Fruit fly (Drosophila melanogaster) whole organism: Measurements from ENCODE around the gene svp.

Experiments used
- CG8478 ChIP-seq: fragments of >200 bp; optimal IDR thresholded peaks from 2 replicates; lab custom pipeline; 2018; ENCODE audit warnings: inconsistent platforms
- Dll ChIP-seq: fragments of >200 bp; optimal IDR thresholded peaks from 2 replicates; lab custom pipeline; 2017
- EcR ChIP-seq, 2 experiments: fragments of >200 bp; optimal IDR thresholded peaks; 2 replicates each; lab custom pipeline; 2017; ENCODE audit warnings: missing biosample characterization in 2 of 2, missing genetic modification characterization in 2 of 2, missing genetic modification reagents in 2 of 2
- pan ChIP-seq: fragments of >200 bp; optimal IDR thresholded peaks from 2 replicates; lab custom pipeline; 2017
- psq ChIP-seq: fragments of >200 bp; optimal IDR thresholded peaks from 2 replicates; lab custom pipeline; 2017
- usp ChIP-seq: fragments of >200 bp; optimal IDR thresholded peaks from 2 replicates; lab custom pipeline; 2017; ENCODE audit warnings: missing biosample characterization, missing genetic modification characterization, mixed read lengths

dm6 chr3R:12307569-12307968, 49.0 kb downstream of the svp start:
- TF ChIP-seq psq (no peak), CG8478 (lab: Kevin White, UChicago) (no peak), pan (lab: Kevin White, UChicago) (no peak), Dll (lab: Kevin White, UChicago) (no peak), EcR (GFP tag; optimal IDR thresholded peaks at IDR 0.05; lab: Kevin White, UChicago) (no peak), usp (no peak)
